Fruit fly (Drosophila melanogaster) whole organism: ENCODE results near the gene Bfc.

ENCODE experiments used
- CG8478 ChIP-seq: fragments of >200 bp; optimal IDR thresholded peaks from 2 replicates; lab custom pipeline; 2018; ENCODE audit warnings: inconsistent platforms
- Dll ChIP-seq: fragments of >200 bp; optimal IDR thresholded peaks from 2 replicates; lab custom pipeline; 2017
- EcR ChIP-seq, 2 experiments: fragments of >200 bp; optimal IDR thresholded peaks; 2 replicates each; lab custom pipeline; 2017; ENCODE audit warnings: missing biosample characterization in 2 of 2, missing genetic modification characterization in 2 of 2, missing genetic modification reagents in 2 of 2
- pan ChIP-seq: fragments of >200 bp; optimal IDR thresholded peaks from 2 replicates; lab custom pipeline; 2017
- psq ChIP-seq: fragments of >200 bp; optimal IDR thresholded peaks from 2 replicates; lab custom pipeline; 2017
- usp ChIP-seq: fragments of >200 bp; optimal IDR thresholded peaks from 2 replicates; lab custom pipeline; 2017; ENCODE audit warnings: missing biosample characterization, missing genetic modification characterization, mixed read lengths

DNA sequence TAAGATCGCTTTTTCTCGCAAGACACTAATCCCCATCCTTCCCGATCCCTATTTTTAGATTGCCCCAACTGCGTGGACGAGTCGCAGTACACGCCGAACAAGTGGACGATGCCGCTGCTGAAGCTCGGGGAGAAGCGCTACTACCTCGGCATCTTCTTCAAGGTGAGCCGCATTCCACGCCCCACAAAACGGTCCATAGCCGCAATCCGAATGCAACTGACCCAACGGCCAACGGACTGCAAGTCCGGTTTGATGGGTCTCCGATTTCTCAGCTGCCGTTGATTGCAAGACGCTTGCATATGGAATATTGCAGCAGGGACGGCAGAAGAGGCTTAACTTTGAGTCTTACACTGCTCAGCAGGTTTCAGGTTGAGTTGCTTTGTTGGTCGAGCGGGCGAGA is 18.5 kb downstream of the Bfc start:
- TF ChIP-seq pan (lab: Kevin White, UChicago) (no peak), CG8478 (lab: Kevin White, UChicago) (no peak), Dll (no peak), psq (lab: Kevin White, UChicago) (no peak), usp (GFP tag; lab: Kevin White, UChicago) (no peak), EcR (GFP tag; optimal IDR thresholded peaks at IDR 0.05; lab: Kevin White, UChicago) (no peak)
